Fruit fly (Drosophila melanogaster): ENCODE measurements around the gene Ir94c.
A peak's percentile ranks its signal among the peaks of the same experiment; 100 is the strongest.

Gene Ir94c

dm6 chr3R:22117149-22117548 is 2.1 kb downstream of the Ir94c start, which contains the start of gene Ir94b:
Gene Ir94b, minus strand, starts transcription at chr3R:22117249.
- no peak for TF ChIP-seq ewg (GFP tag; optimal IDR thresholded peaks at IDR 0.05)
- TF ChIP-seq CG6175 (GFP tag; IDR thresholded peaks at IDR 0.05), result no peak
- no peak for TF ChIP-seq E2f1 (GFP tag; IDR thresholded peaks at IDR 0.05)
- no peak for TF ChIP-seq dpn (GFP tag; optimal IDR thresholded peaks at IDR 0.05)
- no peak for TF ChIP-seq ATbp (GFP tag; optimal IDR thresholded peaks at IDR 0.05)
- TF ChIP-seq CG31441 (GFP tag; IDR thresholded peaks at IDR 0.05), result no peak
- TF ChIP-seq CG12071 (GFP tag; optimal IDR thresholded peaks at IDR 0.05), result no peak
- no peak for TF ChIP-seq CG14965 (GFP tag; optimal IDR thresholded peaks at IDR 0.05; ENCODE audit: borderline replicate concordance)
- no peak for TF ChIP-seq ara (GFP tag; IDR thresholded peaks at IDR 0.05)
- no peak for TF ChIP-seq CG13296 (GFP tag; optimal IDR thresholded peaks at IDR 0.05)
- TF ChIP-seq CG14710 (tag; optimal IDR thresholded peaks at IDR 0.05), result no peak
- no peak for TF ChIP-seq p53 (GFP tag; optimal IDR thresholded peaks at IDR 0.05)
- no peak for TF ChIP-seq CG10209 (GFP tag; optimal IDR thresholded peaks at IDR 0.05)
- no peak for TF ChIP-seq Kr (GFP tag; optimal IDR thresholded peaks at IDR 0.05)
- TF ChIP-seq klu (GFP tag; IDR thresholded peaks at IDR 0.05), result no peak
- TF ChIP-seq shn (GFP tag; optimal IDR thresholded peaks at IDR 0.05), result no peak

dm6 chr3R:22113127-22113526 is 6.1 kb downstream of the Ir94c start, which contains the start of gene Ir94a:
Gene Ir94a, plus strand, starts transcription at chr3R:22113427.
- no peak for TF ChIP-seq CG9437 (GFP tag; optimal IDR thresholded peaks at IDR 0.05)
- no peak for TF ChIP-seq abd-A (tag; optimal IDR thresholded peaks at IDR 0.05)
- no peak for TF ChIP-seq ara (GFP tag; IDR thresholded peaks at IDR 0.05)
- TF ChIP-seq ftz-f1 (GFP tag; optimal IDR thresholded peaks at IDR 0.05), result no peak
- TF ChIP-seq CG7786 (GFP tag; optimal IDR thresholded peaks at IDR 0.05), result no peak
- no peak for TF ChIP-seq CG2889 (GFP tag; IDR thresholded peaks at IDR 0.05)
- no peak for TF ChIP-seq GATAe (GFP tag; conservative IDR thresholded peaks at IDR 0.05)
- no peak for TF ChIP-seq CG15479 (GFP tag; optimal IDR thresholded peaks at IDR 0.05)
- TF ChIP-seq Rfx (GFP tag; IDR thresholded peaks at IDR 0.05), result no peak
- TF ChIP-seq Mrtf (GFP tag; IDR thresholded peaks at IDR 0.05), result no peak
- no peak for TF ChIP-seq otp (GFP tag; IDR thresholded peaks at IDR 0.05)
- TF ChIP-seq Aef1 (GFP tag; IDR thresholded peaks at IDR 0.05), result no peak
- TF ChIP-seq Atf6 (GFP tag; IDR thresholded peaks at IDR 0.05), result no peak
- no peak for TF ChIP-seq CG10209 (GFP tag; optimal IDR thresholded peaks at IDR 0.05)
- TF ChIP-seq tgo (GFP tag; IDR thresholded peaks at IDR 0.05), result no peak
- TF ChIP-seq Asciz (GFP tag; optimal IDR thresholded peaks at IDR 0.05), result no peak
- TF ChIP-seq CG7745 (tag; optimal IDR thresholded peaks at IDR 0.05), result no peak
- TF ChIP-seq CG32767 (GFP tag; IDR thresholded peaks at IDR 0.05), result no peak

- TF ChIP-seq NC2β (GFP tag; optimal IDR thresholded peaks at IDR 0.05), result no peak
- TF ChIP-seq Xbp1 (GFP tag; optimal IDR thresholded peaks at IDR 0.05), result peak; percentile 43
- peak; percentile 22 for TF ChIP-seq ATbp (GFP tag; optimal IDR thresholded peaks at IDR 0.05)
- TF ChIP-seq scrt (GFP tag; optimal IDR thresholded peaks at IDR 0.05), result peak; percentile 65
- peak; percentile 59 for TF ChIP-seq CG1603 (tag; optimal IDR thresholded peaks at IDR 0.05)
- TF ChIP-seq lab (GFP tag; optimal IDR thresholded peaks at IDR 0.05), result peak; percentile 86
- peak; percentile 89 for TF ChIP-seq caup (GFP tag; optimal IDR thresholded peaks at IDR 0.05; ENCODE audit: severe bottlenecking)
- 0 out of 2 replicates have a peak, but pooled peaks have one; percentile 6 for TF ChIP-seq H2.0 (GFP tag; IDR thresholded peaks at IDR 0.05)
- TF ChIP-seq ind (GFP tag; optimal IDR thresholded peaks at IDR 0.05), result peak; percentile 78
- peak; percentile 55 for TF ChIP-seq CG6854 (GFP tag; optimal IDR thresholded peaks at IDR 0.05)
- TF ChIP-seq hbn (GFP tag; IDR thresholded peaks at IDR 0.05; ENCODE audit: partially characterized antibody), result no peak
- peak; percentile 92 for TF ChIP-seq CG18599 (GFP tag; optimal IDR thresholded peaks at IDR 0.05)
- peak; percentile 55; the same call in 1 of the 2 replicates for TF ChIP-seq HLH3B (GFP tag; IDR thresholded peaks at IDR 0.05)
- no peak for TF ChIP-seq CG7839 (tag; optimal IDR thresholded peaks at IDR 0.05)
- peak; percentile 71 for TF ChIP-seq cwo (GFP tag; optimal IDR thresholded peaks at IDR 0.05)
- TF ChIP-seq CG12659 (GFP tag; optimal IDR thresholded peaks at IDR 0.05), result peak; percentile 37
- peak; percentile 31; the same call in 1 of the 3 replicates for TF ChIP-seq ase (GFP tag; IDR thresholded peaks at IDR 0.05)
- TF ChIP-seq CG7372 (GFP tag; IDR thresholded peaks at IDR 0.05), result 0 out of 2 replicates have a peak, but pooled peaks have one; percentile 29
- TF ChIP-seq slou (GFP tag; optimal IDR thresholded peaks at IDR 0.05), result no peak
Observed at dm6 chr3R:22108316-22108715, 10.9 kb downstream of the Ir94c start.

Measured in whole organism, embryonic.